Worm (Caenorhabditis elegans): ENCODE measurements around the gene F49H12.4.

The F49H12.4 gene

DNA sequence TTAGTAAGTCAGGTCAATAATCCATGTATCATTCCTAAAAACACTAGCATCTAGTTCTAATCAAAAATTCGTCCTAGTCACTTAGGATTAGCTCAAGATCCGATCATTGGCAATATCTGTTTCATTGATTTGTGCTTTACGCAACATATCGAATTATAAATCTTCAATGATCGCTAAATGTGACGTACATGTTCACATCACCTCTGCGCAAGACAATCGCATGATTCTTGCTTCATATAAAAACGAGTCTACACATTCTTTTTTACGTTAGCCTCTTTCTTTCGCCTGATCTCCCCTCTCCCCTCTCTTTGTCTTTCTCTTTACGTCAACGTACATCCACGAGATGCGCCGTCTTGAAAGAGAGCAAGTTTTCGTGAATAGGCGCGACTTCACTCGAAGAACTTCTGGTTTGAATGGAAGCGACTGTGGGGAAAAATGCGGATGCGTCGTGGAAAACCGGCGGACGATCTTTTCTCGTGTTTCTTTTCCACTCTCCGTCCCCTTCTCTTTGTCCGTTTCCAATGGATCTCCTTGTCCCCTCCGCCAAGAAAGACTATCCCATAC, 36.8 kb downstream of the F49H12.4 start:
- peak; percentile 9 for TF ChIP-seq nhr-71 (tag; optimal IDR thresholded peaks at IDR 0.05)
- no peak for TF ChIP-seq jun-1 (tag; optimal IDR thresholded peaks at IDR 0.05)
- TF ChIP-seq nhr-85 (tag): peak; percentile 77
- TF ChIP-seq nhr-20 (tag; optimal IDR thresholded peaks at IDR 0.05): peak; percentile 4
- TF ChIP-seq C34B4.2 (tag; optimal IDR thresholded peaks at IDR 0.05): no peak
- no peak for TF ChIP-seq irx-1 (tag; optimal IDR thresholded peaks at IDR 0.05)
- peak; percentile 19 for TF ChIP-seq lin-14 (GFP tag; optimal IDR thresholded peaks at IDR 0.05)
- TF ChIP-seq blmp-1 (tag; optimal IDR thresholded peaks at IDR 0.05): peak; percentile 83
- TF ChIP-seq Y116A8C.19 (tag; optimal IDR thresholded peaks at IDR 0.05; ENCODE audit: borderline replicate concordance): no peak
- peak; percentile 10 for TF ChIP-seq ztf-4 (tag; optimal IDR thresholded peaks at IDR 0.05)

DNA sequence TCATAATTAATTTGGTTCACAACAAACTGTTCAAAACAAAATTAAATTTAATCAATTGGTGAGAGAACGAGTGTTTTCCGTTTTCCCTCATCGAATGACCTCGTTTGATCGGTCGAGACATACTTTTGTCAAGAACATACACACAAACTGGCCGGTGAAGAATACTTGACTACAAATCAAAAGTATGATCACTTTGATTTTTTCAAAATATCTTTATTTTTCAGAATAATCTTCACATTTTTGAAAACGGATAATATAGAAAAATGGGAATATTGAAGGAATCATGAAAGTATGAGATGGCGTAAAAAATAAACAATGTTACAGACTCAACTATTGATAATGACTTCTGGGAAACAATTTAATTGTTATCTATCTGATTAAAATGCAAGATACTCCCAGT, 38.5 kb downstream of the F49H12.4 start, which contains the start of gene swip-10:
Gene swip-10, minus strand, starts transcription at position 101 of the 400 bp plus-strand sequence.
- TF ChIP-seq blmp-1 (tag; optimal IDR thresholded peaks at IDR 0.05) (peak; percentile 60), egl-13 (tag; optimal IDR thresholded peaks at IDR 0.05) (no peak)

DNA sequence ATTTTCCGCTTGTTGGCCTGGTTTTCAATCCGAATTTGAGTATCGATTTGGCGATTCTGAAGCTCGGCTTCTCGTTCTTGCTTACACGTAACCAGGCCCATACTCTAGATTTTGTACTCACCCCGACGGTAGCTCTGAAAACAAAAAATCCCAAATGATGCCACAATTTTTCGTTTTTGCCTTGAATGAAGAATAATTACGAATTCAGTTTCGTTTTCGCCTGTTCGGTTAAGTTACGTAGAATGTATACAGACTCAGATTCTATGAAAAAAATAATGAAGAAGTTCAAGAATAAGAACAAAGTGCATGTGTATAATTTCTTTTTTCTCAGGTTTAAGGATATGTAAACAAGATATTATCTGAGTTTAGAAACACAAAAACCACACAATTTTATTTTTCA, 41.3 kb downstream of the F49H12.4 start, which contains the start of gene gpa-5:
Gene gpa-5, minus strand, starts transcription at position 101 of the 400 bp plus-strand sequence.
- TF ChIP-seq lsy-2 (tag; optimal IDR thresholded peaks at IDR 0.05) (no peak), nhr-77 (tag; optimal IDR thresholded peaks at IDR 0.05) (no peak), ceh-88 (GFP tag; IDR thresholded peaks at IDR 0.05) (no peak), pqm-1 (tag; optimal IDR thresholded peaks at IDR 0.05) (no peak), dpl-1 (GFP tag; optimal IDR thresholded peaks at IDR 0.05) (no peak), aly-2 (tag; optimal IDR thresholded peaks at IDR 0.05) (no peak), fos-1 (tag; optimal IDR thresholded peaks at IDR 0.05) (no peak), fkh-4 (tag; optimal IDR thresholded peaks at IDR 0.05; ENCODE audit: borderline replicate concordance) (no peak), dsc-1 (tag; optimal IDR thresholded peaks at IDR 0.05) (no peak), alr-1 (tag; optimal IDR thresholded peaks at IDR 0.05; ENCODE audit: borderline replicate concordance) (no peak), C04F5.9 (tag; optimal IDR thresholded peaks at IDR 0.05) (no peak), sox-4 (tag; optimal IDR thresholded peaks at IDR 0.05) (no peak), nhr-47 (tag; optimal IDR thresholded peaks at IDR 0.05) (no peak), sptf-1 (tag; optimal IDR thresholded peaks at IDR 0.05) (no peak), snpc-4 (tag; optimal IDR thresholded peaks at IDR 0.05) (no peak), hpl-2 (GFP tag; optimal IDR thresholded peaks at IDR 0.05) (no peak), grh-1 (GFP tag; IDR thresholded peaks at IDR 0.05) (no peak), aha-1 (tag; optimal IDR thresholded peaks at IDR 0.05) (no peak), elt-2 (tag; optimal IDR thresholded peaks at IDR 0.05) (no peak), lin-39 (tag; optimal IDR thresholded peaks at IDR 0.05) (no peak)

DNA sequence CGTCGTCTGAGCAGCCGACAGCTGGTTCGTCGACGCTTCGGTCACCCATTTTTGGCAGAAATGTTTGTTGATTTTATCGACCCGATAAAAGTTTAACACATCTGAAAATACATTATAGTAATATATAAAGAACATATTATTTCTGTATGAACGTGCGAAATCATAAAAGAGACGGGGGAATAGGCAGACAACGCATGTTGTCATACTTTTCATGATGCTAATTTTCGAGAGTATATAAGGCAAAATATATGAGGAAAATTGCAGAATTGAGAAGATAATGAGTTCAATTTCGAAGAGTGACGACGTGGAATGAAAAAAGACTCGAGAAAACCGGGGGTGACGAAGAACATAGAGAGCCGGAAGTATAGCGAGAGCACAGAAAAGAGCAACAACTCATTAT, 50.5 kb downstream of the F49H12.4 start, which contains the start of gene F53B1.8:
Gene F53B1.8, minus strand, starts transcription at position 101 of the 400 bp plus-strand sequence.
- no peak for TF ChIP-seq ceh-82 (tag; optimal IDR thresholded peaks at IDR 0.05)
- no peak for TF ChIP-seq efl-1 (optimal IDR thresholded peaks at IDR 0.05)
- peak in 1 of 2 experiments; percentile 77 for TF ChIP-seq efl-1 (GFP tag; optimal IDR thresholded peaks at IDR 0.05 in 1 of 2)
- TF ChIP-seq isw-1 (GFP tag; IDR thresholded peaks at IDR 0.05): no peak
- peak; percentile 44 for TF ChIP-seq lin-14 (GFP tag; optimal IDR thresholded peaks at IDR 0.05)

Data from whole organism, L1 larva.